Fruit fly (Drosophila melanogaster): Measurements from ENCODE around the gene LSm7.
A peak's percentile ranks its signal among the peaks of the same experiment; 100 is the strongest.

LSm7 gene

DNA sequence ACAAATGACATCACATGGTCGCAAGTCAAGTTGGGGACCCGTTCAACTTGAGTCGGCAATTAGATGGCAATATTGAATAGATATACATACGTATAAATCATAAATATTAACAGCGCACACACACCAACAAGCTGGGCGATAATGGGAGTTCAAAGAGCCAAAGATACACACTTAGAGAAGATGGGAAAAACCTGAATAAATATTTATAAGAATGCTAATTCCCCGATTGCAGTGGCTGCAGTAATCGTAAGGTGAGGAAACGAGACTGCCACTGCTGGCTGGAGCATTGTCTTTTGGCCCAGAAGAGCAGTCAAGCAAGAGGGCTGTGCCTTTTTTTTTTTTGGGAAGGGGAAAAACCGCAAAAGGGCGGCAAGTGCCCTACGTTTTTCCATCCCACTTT lies 32.7 kb downstream of the LSm7 start:
- TF ChIP-seq rn (GFP tag; IDR thresholded peaks at IDR 0.05): no peak
- no peak for TF ChIP-seq Ets98B (GFP tag; IDR thresholded peaks at IDR 0.05)
- no peak for TF ChIP-seq Pif1A (GFP tag; optimal IDR thresholded peaks at IDR 0.05)
- no peak for TF ChIP-seq CG34367 (tag; optimal IDR thresholded peaks at IDR 0.05)
- no peak for TF ChIP-seq CG14655 (GFP tag; optimal IDR thresholded peaks at IDR 0.05)
- no peak for TF ChIP-seq CG13204 (GFP tag; optimal IDR thresholded peaks at IDR 0.05)
- no peak for TF ChIP-seq fd96Ca (GFP tag; IDR thresholded peaks at IDR 0.05)
- TF ChIP-seq CG8301 (tag; optimal IDR thresholded peaks at IDR 0.05): no peak
- TF ChIP-seq CG17806 (tag; optimal IDR thresholded peaks at IDR 0.05): no peak
- TF ChIP-seq CG9948 (tag; optimal IDR thresholded peaks at IDR 0.05): no peak
- no peak for TF ChIP-seq CG15710 (tag; optimal IDR thresholded peaks at IDR 0.05)
- no peak for TF ChIP-seq EcR (GFP tag; optimal IDR thresholded peaks at IDR 0.05)

- no peak for TF ChIP-seq CG14655 (GFP tag; optimal IDR thresholded peaks at IDR 0.05)
- peak; percentile 7 for TF ChIP-seq Pif1A (GFP tag; optimal IDR thresholded peaks at IDR 0.05)
- peak; percentile 88 for TF ChIP-seq CG12605 (GFP tag; IDR thresholded peaks at IDR 0.05)
- TF ChIP-seq Pif1B (GFP tag; optimal IDR thresholded peaks at IDR 0.05): peak; percentile 44
Observed at dm6 chr2L:16709693-16710092, 33.2 kb downstream of the LSm7 start.

- no peak for TF ChIP-seq CG4496 (GFP tag; IDR thresholded peaks at IDR 0.05)
- no peak for TF ChIP-seq CG10348 (GFP tag; IDR thresholded peaks at IDR 0.05)
- TF ChIP-seq CG8301 (tag; optimal IDR thresholded peaks at IDR 0.05): no peak
- TF ChIP-seq rn (GFP tag; IDR thresholded peaks at IDR 0.05): no peak
- TF ChIP-seq CG17806 (tag; optimal IDR thresholded peaks at IDR 0.05): no peak
- TF ChIP-seq D1 (tag; optimal IDR thresholded peaks at IDR 0.05): no peak
- no peak for TF ChIP-seq CG13204 (GFP tag; optimal IDR thresholded peaks at IDR 0.05)
- TF ChIP-seq CG32121 (GFP tag; IDR thresholded peaks at IDR 0.05): no peak
- TF ChIP-seq CG14655 (GFP tag; optimal IDR thresholded peaks at IDR 0.05): no peak
- no peak for TF ChIP-seq gl (tag; optimal IDR thresholded peaks at IDR 0.05)
- TF ChIP-seq Pif1A (GFP tag; optimal IDR thresholded peaks at IDR 0.05): no peak
Observed at dm6 chr2L:16706882-16707775, 35.8 kb downstream of the LSm7 start.

DNA sequence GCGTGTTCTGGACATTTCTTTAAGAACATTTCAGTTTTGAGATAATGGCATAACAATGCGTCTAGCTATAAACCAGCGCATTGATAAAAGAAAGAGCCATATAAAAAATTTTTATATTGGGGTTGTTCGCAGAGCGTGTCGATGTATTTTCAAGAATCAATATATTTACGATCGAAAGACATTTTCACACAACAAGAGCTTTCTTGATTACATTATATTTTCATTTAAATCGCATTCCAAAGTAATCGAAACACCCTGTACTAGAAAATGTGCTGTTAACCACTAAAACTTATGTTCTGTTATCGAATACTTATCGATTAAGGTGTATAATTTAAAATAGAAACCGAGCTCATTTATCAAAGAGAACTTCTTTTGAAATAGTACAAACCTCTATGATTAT lies 39.1 kb downstream of the LSm7 start:
- TF ChIP-seq gl (tag; optimal IDR thresholded peaks at IDR 0.05) (no peak), CG4496 (GFP tag; IDR thresholded peaks at IDR 0.05) (no peak), fd96Ca (GFP tag; IDR thresholded peaks at IDR 0.05) (no peak), Pif1B (GFP tag; optimal IDR thresholded peaks at IDR 0.05) (peak; percentile 43), CG12605 (GFP tag; IDR thresholded peaks at IDR 0.05) (no peak), CG34367 (tag; optimal IDR thresholded peaks at IDR 0.05) (no peak), Snoo (tag; optimal IDR thresholded peaks at IDR 0.05) (peak; percentile 37), CG32121 (GFP tag; IDR thresholded peaks at IDR 0.05) (no peak), CG8159 (tag; optimal IDR thresholded peaks at IDR 0.05) (no peak), D1 (tag; optimal IDR thresholded peaks at IDR 0.05) (no peak), Pif1A (GFP tag; optimal IDR thresholded peaks at IDR 0.05) (peak; percentile 60), CG9948 (tag; optimal IDR thresholded peaks at IDR 0.05) (no peak), Ets98B (GFP tag; IDR thresholded peaks at IDR 0.05) (no peak), CG15710 (tag; optimal IDR thresholded peaks at IDR 0.05) (peak; percentile 50)

DNA sequence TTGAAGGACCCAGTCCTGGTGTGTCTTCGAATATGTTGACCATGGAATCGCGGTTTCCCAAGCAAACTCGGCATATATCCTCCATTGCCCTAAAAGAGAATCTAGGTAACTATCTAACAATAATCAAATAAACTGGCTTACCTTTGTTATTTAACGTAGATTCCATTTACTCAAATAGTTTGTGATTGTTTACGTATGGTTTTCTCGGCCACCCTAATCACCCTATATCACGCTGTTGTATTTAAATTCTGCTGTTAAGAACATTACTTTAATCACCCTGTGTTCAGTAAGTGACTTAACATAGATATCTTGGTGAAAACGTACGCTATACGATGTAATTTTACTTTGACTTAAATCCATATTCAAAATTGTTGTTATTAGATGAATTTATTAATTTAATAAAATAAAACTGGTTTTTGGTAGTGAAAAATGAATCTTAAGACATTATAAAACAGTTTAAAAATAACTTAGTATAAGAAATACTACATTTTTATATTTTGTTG lies 39.8 kb downstream of the LSm7 start:
- TF ChIP-seq CG10348 (GFP tag; IDR thresholded peaks at IDR 0.05): no peak
- no peak for TF ChIP-seq Pif1A (GFP tag; optimal IDR thresholded peaks at IDR 0.05)
- no peak for TF ChIP-seq CG9948 (tag; optimal IDR thresholded peaks at IDR 0.05)
- TF ChIP-seq CG4496 (GFP tag; IDR thresholded peaks at IDR 0.05): no peak
- TF ChIP-seq rn (GFP tag; IDR thresholded peaks at IDR 0.05): no peak
- TF ChIP-seq CG17806 (tag; optimal IDR thresholded peaks at IDR 0.05): no peak
- no peak for TF ChIP-seq gl (tag; optimal IDR thresholded peaks at IDR 0.05)
- no peak for TF ChIP-seq D1 (tag; optimal IDR thresholded peaks at IDR 0.05)
- no peak for TF ChIP-seq EcR (GFP tag; optimal IDR thresholded peaks at IDR 0.05)
- no peak for TF ChIP-seq Snoo (tag; optimal IDR thresholded peaks at IDR 0.05)
- no peak for TF ChIP-seq CG34367 (tag; optimal IDR thresholded peaks at IDR 0.05)
- TF ChIP-seq CG14655 (GFP tag; optimal IDR thresholded peaks at IDR 0.05): no peak
- no peak for TF ChIP-seq Ets98B (GFP tag; IDR thresholded peaks at IDR 0.05)

Measured in whole organism, pupa.